Worm (Caenorhabditis elegans) whole organism, mixed stage, embryonic: ENCODE measurements around the gene F15B9.10.

ENCODE experiments used
- blmp-1 ChIP-seq: fragments of 150-350 bp; optimal IDR thresholded peaks from 2 replicates; lab custom pipeline; 2014; ENCODE audit warnings: missing biosample characterization, missing genetic modification characterization
- lin-13 ChIP-seq: fragments of 150-350 bp; optimal IDR thresholded peaks from 2 replicates; lab custom pipeline; 2014; ENCODE audit warnings: missing biosample characterization, missing genetic modification characterization
- mab-5 ChIP-seq: fragments of 150-350 bp; optimal IDR thresholded peaks from 2 replicates; lab custom pipeline; 2014; ENCODE audit warnings: missing biosample characterization, missing genetic modification characterization
- snpc-4 ChIP-seq: fragments of 150-350 bp; optimal IDR thresholded peaks from 2 replicates; lab custom pipeline; 2014; ENCODE audit warnings: missing biosample characterization, missing genetic modification characterization
- unc-62 ChIP-seq: fragments of 150-350 bp; optimal IDR thresholded peaks from 2 replicates; lab custom pipeline; 2014; ENCODE audit warnings: missing biosample characterization, missing genetic modification reagents, missing genetic modification characterization

ce11 chrV:13008825-13009224, at the start of gene F15B9.10:
- TF ChIP-seq lin-13 (tag; lab: Kevin White, UChicago) (no peak), mab-5 (tag; lab: Kevin White, UChicago) (no peak), snpc-4 (tag; lab: Kevin White, UChicago) (no peak), unc-62 (GFP tag; lab: Kevin White, UChicago) (no peak), blmp-1 (tag; lab: Kevin White, UChicago) (no peak)
